Worm (Caenorhabditis elegans): ENCODE measurements around the gene H40L08.8.

DNA sequence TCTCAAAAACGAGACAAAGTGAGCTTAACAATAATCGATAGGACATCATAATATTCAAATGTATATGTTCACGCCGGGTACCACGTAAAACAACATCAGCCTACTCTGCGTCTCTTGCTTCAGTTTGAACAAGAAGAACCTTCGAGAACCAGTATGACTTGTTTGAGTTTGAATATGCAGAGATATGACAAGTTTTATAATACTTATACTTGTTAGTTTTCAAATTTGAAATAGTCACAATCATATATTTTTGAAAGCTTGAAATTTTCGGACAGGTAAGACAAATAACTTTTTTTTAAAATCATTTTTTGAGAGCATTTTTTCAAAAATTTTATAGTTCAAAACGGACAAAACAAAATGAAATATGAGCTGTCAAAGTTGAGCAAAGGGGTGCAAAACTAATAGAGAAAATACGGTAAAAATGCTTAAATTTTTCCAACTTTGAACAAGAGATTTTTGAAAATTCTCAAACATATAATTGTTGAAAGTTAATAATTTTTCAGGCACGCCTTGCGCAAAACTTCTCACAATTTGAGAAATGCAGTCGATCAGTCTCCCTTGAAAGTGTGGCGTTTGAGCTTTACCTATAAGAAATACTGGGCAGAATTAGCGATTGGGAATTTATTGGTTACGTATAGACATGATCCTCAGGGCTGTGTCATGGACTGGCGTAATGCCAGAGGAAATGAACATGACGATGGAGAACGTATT, 24.1 kb downstream of the H40L08.8 start, which contains the start of gene H03G16.1:
- TF ChIP-seq dao-5 (tag; optimal IDR thresholded peaks at IDR 0.05) (no peak), W03F9.2 (tag; optimal IDR thresholded peaks at IDR 0.05) (no peak), him-1 (tag; optimal IDR thresholded peaks at IDR 0.05) (no peak)
